Fruit fly (Drosophila melanogaster): ENCODE data around the gene Spg7.

- TF ChIP-seq shn (GFP tag; optimal IDR thresholded peaks at IDR 0.05) (no peak), slou (GFP tag; optimal IDR thresholded peaks at IDR 0.05) (no peak), dan (GFP tag; IDR thresholded peaks at IDR 0.05) (no peak), h (optimal IDR thresholded peaks at IDR 0.05) (no peak)
Measured at dm6 chrX:2647950-2648613, 49.9 kb downstream of the Spg7 start.

Measured in whole organism, embryonic.